Worm (Caenorhabditis elegans): Measurements from ENCODE around the gene ins-6.

DNA sequence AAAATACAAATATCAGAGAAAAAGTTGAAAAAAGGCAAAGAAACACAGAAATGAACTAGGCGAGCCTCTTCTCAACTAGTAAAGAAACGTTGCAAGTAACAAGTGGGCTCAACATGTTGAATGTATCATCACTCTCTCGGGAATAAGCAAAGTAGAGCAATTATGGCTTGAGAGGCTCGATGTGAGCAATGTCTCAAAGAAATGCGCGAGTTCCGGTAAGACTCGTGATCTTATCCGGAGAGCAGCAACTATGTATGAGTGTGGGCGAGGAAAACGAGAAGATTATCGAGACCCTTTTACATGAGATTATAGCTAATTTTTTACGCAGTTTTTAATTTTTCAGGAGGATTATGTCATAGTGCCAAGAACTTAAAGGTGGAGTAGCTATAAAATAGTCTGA is 48.0 kb upstream of the ins-6 start:
- TF ChIP-seq lsy-2 (tag; optimal IDR thresholded peaks at IDR 0.05) (no peak), ztf-11 (tag; optimal IDR thresholded peaks at IDR 0.05) (no peak), elt-3 (tag; optimal IDR thresholded peaks at IDR 0.05) (no peak), nhr-12 (tag; optimal IDR thresholded peaks at IDR 0.05) (no peak), unc-62 (GFP tag; optimal IDR thresholded peaks at IDR 0.05) (no peak), snpc-4 (tag; optimal IDR thresholded peaks at IDR 0.05) (no peak), mls-2 (tag; optimal IDR thresholded peaks at IDR 0.05) (no peak), nhr-237 (tag; optimal IDR thresholded peaks at IDR 0.05) (no peak), unc-39 (tag; optimal IDR thresholded peaks at IDR 0.05) (no peak), ham-2 (GFP tag; optimal IDR thresholded peaks at IDR 0.05) (no peak), M03D4.4 (tag; optimal IDR thresholded peaks at IDR 0.05) (no peak)
